Worm (Caenorhabditis elegans) whole organism, L1 larva: ENCODE data around the gene F49C5.9.
A peak's percentile ranks its signal among the peaks of the same experiment; 100 is the strongest.

ENCODE experiments used
- C04F5.9 ChIP-seq: sonication (generic microtip); optimal IDR thresholded peaks from 2 replicates; lab custom pipeline; 2016; ENCODE audit warnings: missing genetic modification characterization, missing compliant biosample characterization
- C34B4.2 ChIP-seq: sonication (generic microtip); optimal IDR thresholded peaks from 2 replicates; lab custom pipeline; 2017; ENCODE audit warnings: mild to moderate bottlenecking, missing genetic modification characterization, missing compliant biosample characterization
- Y116A8C.19 ChIP-seq: sonication (generic microtip); optimal IDR thresholded peaks from 2 replicates; lab custom pipeline; 2016; ENCODE audit warnings: missing compliant biosample characterization, missing genetic modification characterization, borderline replicate concordance
- aly-2 ChIP-seq: fragments of 150-350 bp; optimal IDR thresholded peaks from 2 replicates; lab custom pipeline; 2014; ENCODE audit warnings: missing biosample characterization, missing genetic modification characterization
- blmp-1 ChIP-seq: fragments of 150-350 bp; optimal IDR thresholded peaks from 2 replicates; lab custom pipeline; 2014; ENCODE audit warnings: missing biosample characterization, missing genetic modification characterization
- ceh-63 ChIP-seq: fragments of 200-800 bp; sonication (Bioruptor generic); optimal IDR thresholded peaks from 2 replicates; lab custom pipeline; 2018; ENCODE audit warnings: mild to moderate bottlenecking, missing genetic modification characterization, missing compliant biosample characterization
- ceh-8 ChIP-seq: fragments of 200-800 bp; sonication (Bioruptor generic); optimal IDR thresholded peaks from 2 replicates; lab custom pipeline; 2018; ENCODE audit warnings: mild to moderate bottlenecking, missing genetic modification characterization, moderate library complexity, missing compliant biosample characterization
- dsc-1 ChIP-seq: sonication (generic microtip); optimal IDR thresholded peaks from 2 replicates; lab custom pipeline; 2016; ENCODE audit warnings: mild to moderate bottlenecking, missing genetic modification characterization, missing compliant biosample characterization
- efl-1 ChIP-seq, 4 experiments: fragments of 150-350 bp; optimal IDR thresholded peaks in 3 of 4; peaks in 1 of 4; 1 replicate in 1 of 4; 2 replicates in 3 of 4; lab custom pipeline; 2014; ENCODE audit warnings: missing biosample characterization in 2 of 4, missing genetic modification characterization in 2 of 4, missing genetic modification reagents in 2 of 4
- egl-13 ChIP-seq: sonication (generic microtip); optimal IDR thresholded peaks from 2 replicates; lab custom pipeline; 2016; ENCODE audit warnings: missing genotype, missing genetic modification reagents, missing genetic modification characterization, missing compliant biosample characterization
- fkh-10 ChIP-seq: sonication (generic microtip); optimal IDR thresholded peaks from 2 replicates; lab custom pipeline; 2017; ENCODE audit warnings: missing biosample characterization, missing genetic modification reagents, missing genetic modification characterization
- fkh-8 ChIP-seq: sonication (generic microtip); optimal IDR thresholded peaks from 2 replicates; lab custom pipeline; 2016; ENCODE audit warnings: mild to moderate bottlenecking, missing genetic modification characterization, missing compliant biosample characterization
- fos-1 ChIP-seq: fragments of 150-350 bp; optimal IDR thresholded peaks from 2 replicates; lab custom pipeline; 2014; ENCODE audit warnings: missing biosample characterization, missing genetic modification characterization
- hlh-4 ChIP-seq: sonication (generic microtip); optimal IDR thresholded peaks from 2 replicates; lab custom pipeline; 2016; ENCODE audit warnings: mild to moderate bottlenecking, missing genetic modification characterization, missing compliant biosample characterization
- hpl-2 ChIP-seq: fragments of 150-350 bp; optimal IDR thresholded peaks from 2 replicates; lab custom pipeline; 2014; ENCODE audit warnings: missing biosample characterization, missing genetic modification reagents, missing genetic modification characterization
- lir-3 ChIP-seq: sonication (generic microtip); optimal IDR thresholded peaks from 2 replicates; lab custom pipeline; 2016; ENCODE audit warnings: mild to moderate bottlenecking, missing genetic modification characterization, moderate library complexity, missing compliant biosample characterization; ENCODE audit not compliant: poor library complexity
- lsy-2 ChIP-seq, 2 experiments: fragments of 150-350 bp; optimal IDR thresholded peaks; 2 replicates each; lab custom pipeline; 2014; ENCODE audit warnings: missing biosample characterization in 2 of 2, missing genetic modification characterization in 2 of 2
- mdl-1 ChIP-seq, 2 experiments: fragments of 150-350 bp; optimal IDR thresholded peaks; 2 replicates each; lab custom pipeline; 2014 to 2017; ENCODE audit warnings: missing biosample characterization in 2 of 2, missing genetic modification characterization in 2 of 2, inconsistent platforms in 1 of 2
- mef-2 ChIP-seq: fragments of 150-350 bp; optimal IDR thresholded peaks from 2 replicates; lab custom pipeline; 2014; ENCODE audit warnings: missing biosample characterization, missing genetic modification characterization
- nhr-12 ChIP-seq: sonication (generic microtip); optimal IDR thresholded peaks from 2 replicates; lab custom pipeline; 2017; ENCODE audit warnings: missing biosample characterization, missing genetic modification characterization
- nhr-20 ChIP-seq: sonication (generic microtip); optimal IDR thresholded peaks from 2 replicates; lab custom pipeline; 2016; ENCODE audit warnings: mild to moderate bottlenecking, missing genetic modification characterization, missing compliant biosample characterization
- nhr-47 ChIP-seq: sonication (generic microtip); optimal IDR thresholded peaks from 2 replicates; lab custom pipeline; 2016; ENCODE audit warnings: mild to moderate bottlenecking, missing genetic modification characterization, moderate library complexity, missing compliant biosample characterization
- nhr-76 ChIP-seq: sonication (generic microtip); optimal IDR thresholded peaks from 2 replicates; lab custom pipeline; 2017; ENCODE audit warnings: missing biosample characterization, missing genetic modification characterization
- nhr-84 ChIP-seq: sonication (generic microtip); optimal IDR thresholded peaks from 2 replicates; lab custom pipeline; 2017; ENCODE audit warnings: missing biosample characterization, missing genetic modification characterization
- nhr-85 ChIP-seq: sonication (generic microtip); peaks from one replicate; lab custom pipeline; 2016; ENCODE audit warnings: missing genetic modification characterization, inconsistent platforms, missing compliant biosample characterization
- nhr-90 ChIP-seq: sonication (generic microtip); optimal IDR thresholded peaks from 2 replicates; lab custom pipeline; 2016; ENCODE audit warnings: mild to moderate bottlenecking, missing genetic modification characterization, missing compliant biosample characterization; ENCODE audit not compliant: poor library complexity
- pqm-1 ChIP-seq: sonication (generic microtip); optimal IDR thresholded peaks from 3 replicates; lab custom pipeline; 2017; ENCODE audit warnings: missing biosample characterization, missing genetic modification characterization
- skn-1 ChIP-seq: fragments of 150-350 bp; optimal IDR thresholded peaks from 2 replicates; lab custom pipeline; 2014; ENCODE audit warnings: missing biosample characterization, missing genetic modification characterization
- snu-23 ChIP-seq: sonication (generic microtip); optimal IDR thresholded peaks from 2 replicates; lab custom pipeline; 2016; ENCODE audit warnings: missing genetic modification characterization, missing compliant biosample characterization
- sox-4 ChIP-seq: sonication (generic microtip); optimal IDR thresholded peaks from 2 replicates; lab custom pipeline; 2016; ENCODE audit warnings: missing genetic modification characterization, missing compliant biosample characterization
- sptf-1 ChIP-seq: fragments of 150-350 bp; optimal IDR thresholded peaks from 2 replicates; lab custom pipeline; 2014; ENCODE audit warnings: missing biosample characterization, missing genetic modification characterization
- swsn-7 ChIP-seq: sonication (generic microtip); optimal IDR thresholded peaks from 2 replicates; lab custom pipeline; 2016; ENCODE audit warnings: missing genetic modification characterization, missing compliant biosample characterization
- tbx-2 ChIP-seq: sonication (generic microtip); optimal IDR thresholded peaks from 2 replicates; lab custom pipeline; 2016; ENCODE audit warnings: missing genetic modification characterization, missing compliant biosample characterization
- vab-15 ChIP-seq: sonication (generic microtip); optimal IDR thresholded peaks from 2 replicates; lab custom pipeline; 2017; ENCODE audit warnings: missing genotype, mild to moderate bottlenecking, missing genetic modification characterization, missing compliant biosample characterization
- zag-1 ChIP-seq: fragments of 150-350 bp; optimal IDR thresholded peaks from 2 replicates; lab custom pipeline; 2014; ENCODE audit warnings: missing biosample characterization, missing genetic modification characterization
- zip-4 ChIP-seq: fragments of 200-800 bp; sonication (Bioruptor generic); optimal IDR thresholded peaks from 2 replicates; lab custom pipeline; 2018; ENCODE audit warnings: mild to moderate bottlenecking, missing genetic modification characterization, moderate library complexity, missing compliant biosample characterization

The F49C5.9 gene

ce11 chrII:12516313-12516712, 28.1 kb downstream of the F49C5.9 start, which contains the start of gene srh-61:
Gene srh-61 (minus strand): TSS chrII:12516413.
- TF ChIP-seq Y116A8C.19 (tag; lab: Kevin White, UChicago) = no peak
- TF ChIP-seq vab-15 = no peak

ce11 chrII:12514620-12515019, 29.8 kb downstream of the F49C5.9 start, which contains the start of gene srh-69:
Gene srh-69 (minus strand): TSS chrII:12514720.
- TF ChIP-seq snu-23 (GFP tag; lab: Kevin White, UChicago) (no peak), C04F5.9 (tag; lab: Kevin White, UChicago) (no peak), nhr-12 (tag; lab: Kevin White, UChicago) (no peak), nhr-85 (tag; lab: Kevin White, UChicago) (no peak), hpl-2 (no peak), zip-4 (GFP tag; lab: Kevin White, UChicago) (no peak), sptf-1 (tag; lab: Kevin White, UChicago) (no peak), lir-3 (tag; lab: Kevin White, UChicago) (no peak), skn-1 (tag; lab: Kevin White, UChicago) (no peak), zag-1 (no peak), aly-2 (tag; lab: Kevin White, UChicago) (no peak), mef-2 (tag; lab: Kevin White, UChicago) (no peak)

ce11 chrII:12511866-12512265, 32.6 kb downstream of the F49C5.9 start, which contains the start of gene srh-73:
Gene srh-73 (plus strand): TSS chrII:12512166.
- no peak for TF ChIP-seq nhr-20 (tag; lab: Kevin White, UChicago)
- no peak for TF ChIP-seq nhr-90 (tag; lab: Kevin White, UChicago)
- TF ChIP-seq vab-15 = no peak
- no peak for TF ChIP-seq nhr-76 (tag; lab: Kevin White, UChicago)
- no peak for TF ChIP-seq blmp-1 (tag; lab: Kevin White, UChicago)
- no peak for TF ChIP-seq mef-2 (tag; lab: Kevin White, UChicago)

- TF ChIP-seq zag-1 (no peak), vab-15 (no peak), mdl-1 (tag; optimal IDR thresholded peaks at IDR 0.05; lab: Kevin White, UChicago) (no peak), tbx-2 (tag; lab: Kevin White, UChicago) (no peak), nhr-47 (tag; lab: Kevin White, UChicago) (no peak), efl-1 (optimal IDR thresholded peaks at IDR 0.05; lab: Kevin White, UChicago) (no peak), efl-1 (GFP tag; optimal IDR thresholded peaks at IDR 0.05 in 1 of 2; lab: Kevin White, UChicago) (no peak), hlh-4 (no peak), nhr-84 (no peak), Y116A8C.19 (tag; lab: Kevin White, UChicago) (no peak)
Observed at ce11 chrII:12508650-12509049, 35.8 kb downstream of the F49C5.9 start, which contains the start of gene srh-67. Gene srh-67 (plus strand): TSS chrII:12508950.

- TF ChIP-seq C34B4.2 (tag; lab: Kevin White, UChicago) (no peak), pqm-1 (tag; lab: Kevin White, UChicago) (no peak), lsy-2 (tag; optimal IDR thresholded peaks at IDR 0.05; lab: Kevin White, UChicago) (no peak), skn-1 (tag; lab: Kevin White, UChicago) (no peak), hlh-4 (no peak), fos-1 (tag; lab: Kevin White, UChicago) (no peak), fkh-10 (GFP tag; lab: Kevin White, UChicago) (no peak), vab-15 (no peak)
Observed at ce11 chrII:12507038-12507437, 37.4 kb downstream of the F49C5.9 start, which contains the start of gene srh-68. Gene srh-68 (plus strand): TSS chrII:12507338.

ce11 chrII:12506511-12506910, 37.9 kb downstream of the F49C5.9 start:
- TF ChIP-seq dsc-1 = peak; percentile 1
- TF ChIP-seq ceh-8 (GFP tag; lab: Kevin White, UChicago) = peak; percentile 27
- TF ChIP-seq swsn-7 (tag; lab: Kevin White, UChicago) = peak; percentile 0
- TF ChIP-seq egl-13 (tag; lab: Kevin White, UChicago) = peak; percentile 25
- TF ChIP-seq nhr-47 (tag; lab: Kevin White, UChicago) = peak; percentile 65
- TF ChIP-seq nhr-90 (tag; lab: Kevin White, UChicago) = no peak
- TF ChIP-seq fkh-8 (tag; lab: Kevin White, UChicago) = peak; percentile 78
- no peak for TF ChIP-seq ceh-63 (GFP tag; lab: Kevin White, UChicago)
- peak; percentile 66 for TF ChIP-seq sox-4 (tag; lab: Kevin White, UChicago)
- TF ChIP-seq, all 84 proteins: peak for 7
